Worm (Caenorhabditis elegans): Measurements from ENCODE around the gene ZC416.2.

DNA sequence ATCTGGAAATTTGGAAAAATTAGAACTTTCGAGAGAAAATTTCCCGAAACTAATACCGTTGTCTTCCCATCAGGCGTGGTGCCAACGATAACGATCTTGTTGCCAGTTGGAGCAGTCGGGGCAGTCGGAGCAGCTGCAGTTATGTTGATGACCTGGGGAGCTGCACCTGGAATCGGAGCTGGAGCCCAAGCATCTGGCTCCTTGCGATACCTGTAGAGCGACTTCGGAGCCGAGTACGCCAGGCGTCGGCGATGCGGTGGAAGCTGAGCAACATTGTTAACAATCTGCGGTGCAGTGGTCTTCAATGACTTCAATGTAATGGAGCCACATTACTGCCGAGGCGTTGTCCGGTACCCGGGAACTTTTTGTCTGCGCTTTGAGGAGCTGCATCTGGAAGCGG, 31.6 kb upstream of the ZC416.2 start:
- TF ChIP-seq hmg-4 (GFP tag; optimal IDR thresholded peaks at IDR 0.05) (no peak), ceh-36 (tag; optimal IDR thresholded peaks at IDR 0.05) (no peak), tbx-37 (GFP tag; conservative IDR thresholded peaks at IDR 0.05) (no peak), tbx-11 (GFP tag; IDR thresholded peaks at IDR 0.05) (no peak), flt-1 (GFP tag; IDR thresholded peaks at IDR 0.05) (no peak), ama-1 (optimal IDR thresholded peaks at IDR 0.05) (no peak), B0310.2 (tag; optimal IDR thresholded peaks at IDR 0.05) (no peak), aly-1 (tag; optimal IDR thresholded peaks at IDR 0.05) (no peak), scrt-1 (GFP tag; IDR thresholded peaks at IDR 0.05) (no peak), hnd-1 (tag; optimal IDR thresholded peaks at IDR 0.05) (no peak), tra-4 (tag; optimal IDR thresholded peaks at IDR 0.05) (no peak), hmbx-1 (tag; optimal IDR thresholded peaks at IDR 0.05) (no peak), sea-1 (GFP tag; conservative IDR thresholded peaks at IDR 0.05) (no peak)
